Worm (Caenorhabditis elegans) whole organism, midembryonic: Measurements from ENCODE around the gene rrsr-1.

ENCODE experiments used
- flt-1 ChIP-seq: fragments of 200-800 bp; sonication (Bioruptor generic); IDR thresholded peaks from 2 replicates; pipeline ENCODE4 v1.3.6; 2022; ENCODE audit warnings: missing genetic modification characterization, missing compliant biosample characterization
- ztf-23 ChIP-seq: fragments of 200-800 bp; sonication (Bioruptor generic); IDR thresholded peaks from 2 replicates; pipeline ENCODE4 v1.3.6; 2022; ENCODE audit warnings: missing genetic modification reagents, missing genetic modification characterization, missing compliant biosample characterization

DNA sequence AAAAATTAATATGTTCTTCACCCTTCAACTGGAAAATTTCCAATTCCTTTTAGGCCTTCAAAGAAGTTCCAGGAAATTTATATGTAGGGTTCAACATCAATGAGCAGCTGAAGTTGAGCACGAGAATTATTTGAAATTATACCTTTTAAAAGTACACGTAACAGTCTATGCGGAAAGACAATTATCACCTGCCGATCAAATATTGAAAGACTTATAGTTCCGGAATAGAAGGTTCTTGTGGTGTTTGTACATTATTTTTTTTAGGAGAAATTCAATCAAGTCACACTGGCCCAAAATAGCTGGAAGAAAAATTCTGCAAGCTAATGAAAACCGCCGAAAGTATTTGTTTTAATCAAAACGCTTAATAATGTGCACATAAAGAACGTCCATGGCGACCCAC, 44.6 kb downstream of the rrsr-1 start:
- no peak for TF ChIP-seq flt-1 (GFP tag; lab: Robert Waterston, UW)
- TF ChIP-seq ztf-23 (GFP tag; lab: Robert Waterston, UW), result no peak
